Fruit fly (Drosophila melanogaster) whole organism, embryonic: ENCODE results near the gene upSET.

Source experiments
- CG10366 ChIP-seq: fragments of 200-800 bp; sonication (Bioruptor generic); IDR thresholded peaks from 2 replicates; pipeline ENCODE4 v1.3.6; 2022; ENCODE audit warnings: missing biosample characterization, missing genetic modification characterization
- CG13894 ChIP-seq: fragments of 200-800 bp; sonication (Bioruptor generic); optimal IDR thresholded peaks from 3 replicates; lab custom pipeline; 2018; ENCODE audit warnings: missing biosample characterization, mild to moderate bottlenecking, missing genetic modification characterization, moderate library complexity
- CG14050 ChIP-seq: fragments of 200-800 bp; sonication (Bioruptor generic); IDR thresholded peaks from 3 replicates; pipeline ENCODE4 v1.3.6; 2022; ENCODE audit warnings: missing biosample characterization, missing genetic modification characterization
- CG14860 ChIP-seq: fragments of 200-800 bp; sonication (Bioruptor generic); IDR thresholded peaks from 3 replicates; pipeline ENCODE4 v1.3.6; 2022; ENCODE audit warnings: missing biosample characterization, missing genetic modification characterization; ENCODE audit not compliant: partially characterized antibody
- CG17186 ChIP-seq: fragments of 200-800 bp; sonication (Bioruptor generic); optimal IDR thresholded peaks from 3 replicates; lab custom pipeline; 2017; ENCODE audit warnings: missing biosample characterization, missing genetic modification reagents, missing genetic modification characterization
- CG17802 ChIP-seq: fragments of 200-800 bp; sonication (Bioruptor generic); optimal IDR thresholded peaks from 2 replicates; lab custom pipeline; 2018; ENCODE audit warnings: missing biosample characterization, mild to moderate bottlenecking, missing genetic modification characterization, moderate library complexity
- CG18262 ChIP-seq: fragments of 200-800 bp; optimal IDR thresholded peaks from 3 replicates; lab custom pipeline; 2019; ENCODE audit warnings: missing biosample characterization, mild to moderate bottlenecking, missing genetic modification characterization, moderate library complexity
- CG2202 ChIP-seq: fragments of 200-800 bp; sonication (Bioruptor generic); optimal IDR thresholded peaks from 2 replicates; lab custom pipeline; 2018; ENCODE audit warnings: missing biosample characterization, mild to moderate bottlenecking, missing genetic modification characterization
- CG30403 ChIP-seq: fragments of 200-800 bp; sonication (Bioruptor generic); optimal IDR thresholded peaks from 3 replicates; lab custom pipeline; 2016; ENCODE audit warnings: missing biosample characterization, missing genetic modification characterization
- CG30431 ChIP-seq: fragments of 200-800 bp; sonication (Bioruptor generic); optimal IDR thresholded peaks from 2 replicates; lab custom pipeline; 2017; ENCODE audit warnings: missing biosample characterization, missing genetic modification characterization
- CG31224 ChIP-seq: fragments of 200-800 bp; sonication (Bioruptor generic); IDR thresholded peaks from 2 replicates; pipeline ENCODE4 v1.3.6; 2022; ENCODE audit warnings: missing biosample characterization, missing genetic modification characterization
- CG32767 ChIP-seq: fragments of 200-800 bp; sonication (Bioruptor generic); IDR thresholded peaks from 2 replicates; pipeline ENCODE4 v1.3.6; 2022; ENCODE audit warnings: missing biosample characterization, missing genetic modification characterization
- CG32772 ChIP-seq: fragments of 200-800 bp; sonication (Bioruptor generic); IDR thresholded peaks from 2 replicates; pipeline ENCODE4 v1.3.6; 2022; ENCODE audit warnings: missing biosample characterization, missing genetic modification characterization
- CG34376 ChIP-seq: fragments of 200-800 bp; sonication (Bioruptor generic); optimal IDR thresholded peaks from 2 replicates; lab custom pipeline; 2018; ENCODE audit warnings: missing biosample characterization, mild to moderate bottlenecking, missing genetic modification characterization
- CG42726 ChIP-seq: fragments of 200-800 bp; sonication (Bioruptor generic); IDR thresholded peaks from 2 replicates; pipeline ENCODE4 v1.3.6; 2022; ENCODE audit warnings: missing biosample characterization, missing genetic modification characterization; ENCODE audit not compliant: partially characterized antibody
- CG6254 ChIP-seq: fragments of 200-800 bp; sonication (Bioruptor generic); optimal IDR thresholded peaks from 3 replicates; lab custom pipeline; 2017; ENCODE audit warnings: mild to moderate bottlenecking, missing biosample characterization, missing genetic modification reagents, missing genetic modification characterization
- CG7839 ChIP-seq: fragments of 200-800 bp; sonication (Bioruptor generic); optimal IDR thresholded peaks from 3 replicates; lab custom pipeline; 2018; ENCODE audit warnings: missing biosample characterization, mild to moderate bottlenecking, missing genetic modification characterization, moderate library complexity
- CG9437 ChIP-seq: fragments of 200-800 bp; sonication (Bioruptor generic); optimal IDR thresholded peaks from 2 replicates; lab custom pipeline; 2018; ENCODE audit warnings: missing biosample characterization, mild to moderate bottlenecking, missing genetic modification characterization
- CG9727 ChIP-seq: fragments of 200-800 bp; sonication (Bioruptor generic); optimal IDR thresholded peaks from 3 replicates; lab custom pipeline; 2017; ENCODE audit warnings: missing biosample characterization, mild to moderate bottlenecking, missing genetic modification characterization
- CG9876 ChIP-seq: fragments of 200-800 bp; sonication (Bioruptor generic); optimal IDR thresholded peaks from 2 replicates; lab custom pipeline; 2016; ENCODE audit warnings: missing biosample characterization, missing genetic modification characterization
- CrebB ChIP-seq: fragments of 200-800 bp; sonication (Bioruptor generic); optimal IDR thresholded peaks from 3 replicates; lab custom pipeline; 2018; ENCODE audit warnings: missing biosample characterization, mild to moderate bottlenecking, missing genetic modification characterization
- D19B ChIP-seq: fragments of 200-800 bp; sonication (Bioruptor generic); optimal IDR thresholded peaks from 2 replicates; lab custom pipeline; 2017; ENCODE audit warnings: missing biosample characterization, mild to moderate bottlenecking, missing genetic modification characterization
- Ets97D ChIP-seq: fragments of 200-800 bp; sonication (Bioruptor generic); optimal IDR thresholded peaks from 3 replicates; lab custom pipeline; 2016; ENCODE audit warnings: missing biosample characterization, missing genetic modification characterization
- Fer1 ChIP-seq: fragments of 200-800 bp; sonication (Bioruptor generic); optimal IDR thresholded peaks from 2 replicates; lab custom pipeline; 2017; ENCODE audit warnings: missing biosample characterization, mild to moderate bottlenecking, missing genetic modification characterization
- MTF-1 ChIP-seq: fragments of 200-800 bp; sonication (Bioruptor generic); optimal IDR thresholded peaks from 2 replicates; lab custom pipeline; 2018; ENCODE audit warnings: missing biosample characterization, mild to moderate bottlenecking, missing genetic modification characterization, borderline replicate concordance
- Tbp ChIP-seq: fragments of >200 bp; optimal IDR thresholded peaks from 2 replicates; lab custom pipeline; 2018; ENCODE audit warnings: missing biosample characterization, missing genetic modification characterization
- Trl ChIP-seq, 3 experiments: fragments of >200 bp in 2 of 3; fragments of 200-800 bp in 1 of 3; sonication (Bioruptor generic) in 1 of 3; optimal IDR thresholded peaks; 2 replicates in 1 of 3; 3 replicates in 2 of 3; lab custom pipeline; 2016 to 2017; ENCODE audit warnings: missing biosample characterization in 1 of 3, missing genetic modification characterization in 1 of 3
- YL-1 ChIP-seq: fragments of 200-800 bp; sonication (Bioruptor generic); optimal IDR thresholded peaks from 3 replicates; lab custom pipeline; 2017; ENCODE audit warnings: missing biosample characterization, mild to moderate bottlenecking, missing genetic modification characterization
- bowl ChIP-seq: fragments of 200-800 bp; sonication (Bioruptor generic); IDR thresholded peaks from 2 replicates; pipeline ENCODE4 v1.3.6; 2022; ENCODE audit warnings: missing biosample characterization, missing genetic modification characterization
- bsh ChIP-seq, 2 experiments: fragments of 200-800 bp; sonication (Bioruptor generic); optimal IDR thresholded peaks; 2 replicates each; lab custom pipeline; 2017 to 2018; ENCODE audit warnings: mild to moderate bottlenecking in 2 of 2, missing biosample characterization in 2 of 2, missing genetic modification characterization in 2 of 2, moderate library complexity in 1 of 2
- chn ChIP-seq: fragments of 200-800 bp; sonication (Bioruptor generic); optimal IDR thresholded peaks from 2 replicates; lab custom pipeline; 2016; ENCODE audit warnings: missing biosample characterization, missing genetic modification characterization
- cwo ChIP-seq: fragments of 200-800 bp; sonication (Bioruptor generic); optimal IDR thresholded peaks from 3 replicates; lab custom pipeline; 2017; ENCODE audit warnings: missing biosample characterization, missing genetic modification characterization, mild to moderate bottlenecking, moderate library complexity, missing genetic modification reagents
- dysf ChIP-seq: fragments of 200-800 bp; sonication (Bioruptor generic); IDR thresholded peaks from 3 replicates; pipeline ENCODE4 v1.3.6; 2022; ENCODE audit warnings: missing biosample characterization, missing genetic modification characterization
- ems ChIP-seq: fragments of 200-800 bp; sonication (Bioruptor generic); optimal IDR thresholded peaks from 3 replicates; lab custom pipeline; 2016; ENCODE audit warnings: missing biosample characterization, missing genetic modification characterization
- exex ChIP-seq: fragments of 200-800 bp; sonication (Bioruptor generic); optimal IDR thresholded peaks from 4 replicates; lab custom pipeline; 2018; ENCODE audit warnings: missing biosample characterization, mild to moderate bottlenecking, missing genetic modification characterization, moderate library complexity
- ftz-f1 ChIP-seq: fragments of 200-800 bp; sonication (Bioruptor generic); optimal IDR thresholded peaks from 2 replicates; lab custom pipeline; 2016; ENCODE audit warnings: missing biosample characterization, missing genetic modification characterization
- gfzf ChIP-seq: fragments of 200-800 bp; sonication (Bioruptor generic); optimal IDR thresholded peaks from 2 replicates; lab custom pipeline; 2016; ENCODE audit warnings: missing biosample characterization, mild to moderate bottlenecking, missing genetic modification characterization, moderate library complexity
- her ChIP-seq: fragments of 200-800 bp; sonication (Bioruptor generic); optimal IDR thresholded peaks from 2 replicates; lab custom pipeline; 2016; ENCODE audit warnings: missing biosample characterization, missing genetic modification characterization
- lilli ChIP-seq: fragments of 200-800 bp; sonication (Bioruptor generic); optimal IDR thresholded peaks from 3 replicates; lab custom pipeline; 2016; ENCODE audit warnings: missing biosample characterization, missing genetic modification characterization
- nom ChIP-seq: fragments of 200-800 bp; sonication (Bioruptor generic); optimal IDR thresholded peaks from 2 replicates; lab custom pipeline; 2017; ENCODE audit warnings: missing biosample characterization, missing genetic modification characterization, mild to moderate bottlenecking, moderate library complexity, missing genetic modification reagents
- org-1 ChIP-seq: fragments of 200-800 bp; sonication (Bioruptor generic); optimal IDR thresholded peaks from 2 replicates; lab custom pipeline; 2017; ENCODE audit warnings: missing biosample characterization, missing genetic modification characterization
- phol ChIP-seq: fragments of 200-800 bp; sonication (Bioruptor generic); optimal IDR thresholded peaks from 3 replicates; lab custom pipeline; 2018; ENCODE audit warnings: missing biosample characterization, mild to moderate bottlenecking, missing genetic modification characterization, moderate library complexity
- rib ChIP-seq: fragments of 200-800 bp; sonication (Bioruptor generic); IDR thresholded peaks from 2 replicates; pipeline ENCODE4 v1.3.6; 2022; ENCODE audit warnings: missing biosample characterization, missing genetic modification characterization
- row ChIP-seq: fragments of 200-800 bp; sonication (Bioruptor generic); IDR thresholded peaks from 3 replicates; pipeline ENCODE4 v1.3.6; 2022; ENCODE audit warnings: missing biosample characterization, missing genetic modification characterization
- salm ChIP-seq: fragments of 200-800 bp; sonication (Bioruptor generic); optimal IDR thresholded peaks from 2 replicates; lab custom pipeline; 2018; ENCODE audit warnings: missing biosample characterization, mild to moderate bottlenecking, missing genetic modification characterization
- sna ChIP-seq: fragments of 200-800 bp; sonication (Bioruptor generic); IDR thresholded peaks from 2 replicates; pipeline ENCODE4 v1.3.6; 2022; ENCODE audit warnings: missing biosample characterization, missing genetic modification characterization; ENCODE audit not compliant: partially characterized antibody
- sr ChIP-seq: fragments of 200-800 bp; sonication (Bioruptor generic); IDR thresholded peaks from 3 replicates; pipeline ENCODE4 v1.3.6; 2022; ENCODE audit warnings: missing biosample characterization, missing genetic modification characterization
- tap ChIP-seq: fragments of 200-800 bp; optimal IDR thresholded peaks from 3 replicates; lab custom pipeline; 2019; ENCODE audit warnings: missing biosample characterization, mild to moderate bottlenecking, missing genetic modification characterization, moderate library complexity
- tin ChIP-seq: fragments of 200-800 bp; sonication (Bioruptor generic); optimal IDR thresholded peaks from 3 replicates; lab custom pipeline; 2016; ENCODE audit warnings: missing biosample characterization, missing genetic modification characterization
- unc-4 ChIP-seq: fragments of 200-800 bp; sonication (Bioruptor generic); IDR thresholded peaks from 2 replicates; pipeline ENCODE4 v1.3.6; 2022; ENCODE audit warnings: missing biosample characterization, missing genetic modification characterization; ENCODE audit not compliant: partially characterized antibody

upSET gene

DNA sequence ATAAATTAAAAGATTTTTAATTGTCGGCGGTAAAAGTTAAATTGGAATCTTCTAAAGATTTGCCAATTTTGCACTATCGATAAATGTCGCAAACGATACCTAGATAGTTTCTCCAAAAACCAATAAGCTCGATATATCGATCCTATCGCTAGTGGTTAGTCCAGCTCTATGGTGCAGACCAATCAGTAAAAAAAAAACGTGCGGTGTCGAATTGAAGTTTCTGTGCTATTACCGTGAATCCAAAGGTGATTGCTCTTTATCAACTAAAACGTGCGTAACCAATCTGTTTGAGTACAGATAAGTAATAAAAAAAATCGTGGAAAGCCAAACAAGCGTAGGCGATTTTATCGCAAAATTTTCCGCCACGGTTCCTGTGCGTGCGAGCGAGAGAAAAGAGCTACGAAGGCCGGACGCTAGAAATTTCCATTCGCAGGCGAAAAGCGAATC lies 35.0 kb downstream of the upSET start, which contains the start of gene Hsp110 (continued):
- no peak; the same call in 2 of the 3 replicates for TF ChIP-seq dysf (GFP tag; lab: Robert Waterston, UW)
- peak; percentile 72 for TF ChIP-seq CG34376 (GFP tag; lab: Kevin White, UChicago)
- TF ChIP-seq bowl (GFP tag; lab: Robert Waterston, UW): no peak
- peak; percentile 62 for TF ChIP-seq Ets97D (GFP tag; lab: Kevin White, UChicago)
- TF ChIP-seq MTF-1 (GFP tag; lab: Kevin White, UChicago): no peak
- TF ChIP-seq gfzf (GFP tag; lab: Kevin White, UChicago): peak; percentile 27
- no peak for TF ChIP-seq CG31224 (GFP tag; lab: Robert Waterston, UW)
- TF ChIP-seq CG2202 (tag; lab: Kevin White, UChicago): no peak
- peak; percentile 97 for TF ChIP-seq sna (GFP tag; lab: Robert Waterston, UW)
- 0 out of 3 replicates have a peak, but pooled peaks have one; percentile 37 for TF ChIP-seq row (GFP tag; lab: Robert Waterston, UW)
- peak; percentile 98 for TF ChIP-seq CG14860 (GFP tag; lab: Robert Waterston, UW)
- TF ChIP-seq nom: peak; percentile 66
- no peak for TF ChIP-seq org-1 (GFP tag; lab: Kevin White, UChicago)
- TF ChIP-seq unc-4: peak; percentile 99
- TF ChIP-seq Trl (optimal IDR thresholded peaks at IDR 0.05; lab: Kevin White, UChicago): no peak
- peak; percentile 17 for TF ChIP-seq Trl (GFP tag; optimal IDR thresholded peaks at IDR 0.05; lab: Kevin White, UChicago)
- TF ChIP-seq ems: no peak
- TF ChIP-seq CG32772: peak; percentile 55; the same call in 1 of the 2 replicates
- TF ChIP-seq CG14050 (GFP tag; lab: Robert Waterston, UW): no peak
- TF ChIP-seq ftz-f1: peak; percentile 46
- TF ChIP-seq CG30403 (GFP tag; lab: Kevin White, UChicago): peak; percentile 11
- TF ChIP-seq YL-1 (GFP tag; lab: Kevin White, UChicago): peak; percentile 58
- peak; percentile 69 for TF ChIP-seq exex (tag; lab: Kevin White, UChicago)
- no peak for TF ChIP-seq CG32767
- peak; percentile 34 for TF ChIP-seq phol (tag; lab: Kevin White, UChicago)
- peak; percentile 93 for TF ChIP-seq cwo (GFP tag; lab: Kevin White, UChicago)
- no peak for TF ChIP-seq CG18262 (tag; lab: Kevin White, UChicago)
- no peak for TF ChIP-seq Tbp (GFP tag; lab: Kevin White, UChicago)
- TF ChIP-seq CrebB (tag; lab: Kevin White, UChicago): peak; percentile 23
- TF ChIP-seq CG17802 (tag; lab: Kevin White, UChicago): no peak
- peak; percentile 37 for TF ChIP-seq CG7839 (tag; lab: Kevin White, UChicago)
- peak; percentile 49 for TF ChIP-seq her
- TF ChIP-seq CG17186 (GFP tag; lab: Kevin White, UChicago): peak; percentile 57
- no peak for TF ChIP-seq CG9876 (GFP tag; lab: Kevin White, UChicago)
- no peak for TF ChIP-seq D19B
- TF ChIP-seq bsh (GFP tag; optimal IDR thresholded peaks at IDR 0.05; lab: Kevin White, UChicago): peak in 1 of 2 experiments; percentile 4
- TF ChIP-seq tin: peak; percentile 21
- TF ChIP-seq salm (tag; lab: Kevin White, UChicago): no peak
- peak; percentile 56 for TF ChIP-seq CG6254 (GFP tag; lab: Kevin White, UChicago)
- TF ChIP-seq tap (tag; lab: Kevin White, UChicago): no peak
- TF ChIP-seq CG30431: no peak
- TF ChIP-seq lilli (GFP tag; lab: Kevin White, UChicago): peak; percentile 62
- peak; percentile 45 for TF ChIP-seq chn (GFP tag; lab: Kevin White, UChicago)
- peak; percentile 81 for TF ChIP-seq rib
- peak; percentile 55 for TF ChIP-seq Fer1 (GFP tag; lab: Kevin White, UChicago)
- TF ChIP-seq CG10366 (GFP tag; lab: Robert Waterston, UW): no peak
- TF ChIP-seq CG13894: peak; percentile 42
- no peak for TF ChIP-seq CG9437 (GFP tag; lab: Kevin White, UChicago)
- peak; percentile 99 for TF ChIP-seq CG42726 (GFP tag; lab: Robert Waterston, UW)
- no peak for TF ChIP-seq CG9727 (GFP tag; lab: Kevin White, UChicago)
- TF ChIP-seq sr (GFP tag; lab: Robert Waterston, UW): no peak
